Fruit fly (Drosophila melanogaster) whole organism, embryonic: ENCODE data around the gene Pxd.
A peak's percentile ranks its signal among the peaks of the same experiment; 100 is the strongest.

Experiments
- B-H1 ChIP-seq: fragments of 200-800 bp; sonication (Bioruptor generic); IDR thresholded peaks from 3 replicates; pipeline ENCODE4 v1.3.6; 2022; ENCODE audit warnings: missing biosample characterization, missing genetic modification characterization
- Blimp-1 ChIP-seq: fragments of 200-800 bp; sonication (Bioruptor generic); optimal IDR thresholded peaks from 3 replicates; lab custom pipeline; 2018; ENCODE audit warnings: missing biosample characterization, missing genetic modification characterization, mild to moderate bottlenecking, moderate library complexity, missing genetic modification reagents
- CG10209 ChIP-seq: fragments of 200-800 bp; sonication (Bioruptor generic); optimal IDR thresholded peaks from 3 replicates; lab custom pipeline; 2017; ENCODE audit warnings: missing biosample characterization, mild to moderate bottlenecking, missing genetic modification characterization, missing genetic modification reagents
- CG10543 ChIP-seq: fragments of 200-800 bp; sonication (Bioruptor generic); optimal IDR thresholded peaks from 3 replicates; lab custom pipeline; 2017; ENCODE audit warnings: missing biosample characterization, mild to moderate bottlenecking, missing genetic modification characterization, moderate library complexity
- CG12744 ChIP-seq: fragments of 200-800 bp; sonication (Bioruptor generic); optimal IDR thresholded peaks from 2 replicates; lab custom pipeline; 2016; ENCODE audit warnings: missing biosample characterization, missing genetic modification characterization
- CG13894 ChIP-seq: fragments of 200-800 bp; sonication (Bioruptor generic); optimal IDR thresholded peaks from 3 replicates; lab custom pipeline; 2018; ENCODE audit warnings: missing biosample characterization, mild to moderate bottlenecking, missing genetic modification characterization, moderate library complexity
- CG17186 ChIP-seq: fragments of 200-800 bp; sonication (Bioruptor generic); optimal IDR thresholded peaks from 3 replicates; lab custom pipeline; 2017; ENCODE audit warnings: missing biosample characterization, missing genetic modification reagents, missing genetic modification characterization
- CG17328 ChIP-seq: fragments of 200-800 bp; sonication (Bioruptor generic); IDR thresholded peaks from 2 replicates; pipeline ENCODE4 v1.3.6; 2022; ENCODE audit warnings: missing biosample characterization, missing genetic modification characterization
- CG2116 ChIP-seq: fragments of 200-800 bp; sonication (Bioruptor generic); optimal IDR thresholded peaks from 3 replicates; lab custom pipeline; 2018; ENCODE audit warnings: missing biosample characterization, mild to moderate bottlenecking, missing genetic modification characterization
- CG31365 ChIP-seq: fragments of 200-800 bp; sonication (Bioruptor generic); optimal IDR thresholded peaks from 2 replicates; lab custom pipeline; 2018; ENCODE audit warnings: missing biosample characterization, mild to moderate bottlenecking, missing genetic modification characterization
- CG3281 ChIP-seq: fragments of 200-800 bp; sonication (Bioruptor generic); optimal IDR thresholded peaks from 3 replicates; lab custom pipeline; 2017; ENCODE audit warnings: missing biosample characterization, mild to moderate bottlenecking, missing genetic modification characterization
- CG3407 ChIP-seq: fragments of 200-800 bp; sonication (Bioruptor generic); optimal IDR thresholded peaks from 2 replicates; lab custom pipeline; 2018; ENCODE audit warnings: missing biosample characterization, mild to moderate bottlenecking, missing genetic modification characterization
- CG6272 ChIP-seq: fragments of 200-800 bp; sonication (Bioruptor generic); IDR thresholded peaks from 2 replicates; pipeline ENCODE4 v1.3.6; 2022; ENCODE audit warnings: missing biosample characterization, missing genetic modification characterization
- CG6765 ChIP-seq: fragments of 200-800 bp; sonication (Bioruptor generic); optimal IDR thresholded peaks from 3 replicates; lab custom pipeline; 2017; ENCODE audit warnings: missing biosample characterization, mild to moderate bottlenecking, missing genetic modification characterization
- CG7357 ChIP-seq: fragments of 200-800 bp; sonication (Bioruptor generic); IDR thresholded peaks from 3 replicates; pipeline ENCODE4 v1.3.6; 2022; ENCODE audit warnings: missing biosample characterization, missing genetic modification characterization
- CG7987 ChIP-seq: fragments of 200-800 bp; sonication (Bioruptor generic); optimal IDR thresholded peaks from 2 replicates; lab custom pipeline; 2018; ENCODE audit warnings: missing biosample characterization, mild to moderate bottlenecking, missing genetic modification characterization, moderate library complexity
- CG8944 ChIP-seq: fragments of 200-800 bp; sonication (Bioruptor generic); optimal IDR thresholded peaks from 3 replicates; lab custom pipeline; 2016; ENCODE audit warnings: missing biosample characterization, missing genetic modification characterization
- CG9797 ChIP-seq: fragments of 200-800 bp; sonication (Bioruptor generic); optimal IDR thresholded peaks from 3 replicates; lab custom pipeline; 2018; ENCODE audit warnings: missing biosample characterization, mild to moderate bottlenecking, missing genetic modification characterization
- D19B ChIP-seq: fragments of 200-800 bp; sonication (Bioruptor generic); optimal IDR thresholded peaks from 2 replicates; lab custom pipeline; 2017; ENCODE audit warnings: missing biosample characterization, mild to moderate bottlenecking, missing genetic modification characterization
- HLH54F ChIP-seq: fragments of 200-800 bp; sonication (Bioruptor generic); optimal IDR thresholded peaks from 3 replicates; lab custom pipeline; 2016; ENCODE audit warnings: missing biosample characterization, missing genetic modification characterization
- Hand ChIP-seq: fragments of 200-800 bp; sonication (Bioruptor generic); optimal IDR thresholded peaks from 2 replicates; lab custom pipeline; 2017; ENCODE audit warnings: mild to moderate bottlenecking, missing biosample characterization, missing genetic modification reagents, missing genetic modification characterization
- Mad ChIP-seq: fragments of 200-800 bp; sonication (Bioruptor generic); optimal IDR thresholded peaks from 2 replicates; lab custom pipeline; 2016; ENCODE audit warnings: missing biosample characterization, missing genetic modification characterization
- NFAT ChIP-seq: fragments of 200-800 bp; sonication (Bioruptor generic); IDR thresholded peaks from 2 replicates; pipeline ENCODE4 v1.3.6; 2022; ENCODE audit warnings: missing biosample characterization, missing genetic modification characterization
- Neu2 ChIP-seq: fragments of 200-800 bp; sonication (Bioruptor generic); optimal IDR thresholded peaks from 3 replicates; lab custom pipeline; 2016; ENCODE audit warnings: missing biosample characterization, missing genetic modification characterization, borderline replicate concordance
- Usf ChIP-seq: fragments of 200-800 bp; sonication (Bioruptor generic); optimal IDR thresholded peaks from 2 replicates; lab custom pipeline; 2017; ENCODE audit warnings: missing genotype, missing biosample characterization, missing genetic modification characterization
- ab ChIP-seq: fragments of 200-800 bp; sonication (Bioruptor generic); optimal IDR thresholded peaks from 2 replicates; lab custom pipeline; 2016; ENCODE audit warnings: missing biosample characterization, missing genetic modification characterization
- ap ChIP-seq: fragments of 200-800 bp; sonication (Bioruptor generic); IDR thresholded peaks from 2 replicates; pipeline ENCODE4 v1.3.6; 2022; ENCODE audit warnings: missing biosample characterization, missing genetic modification characterization
- bab2 ChIP-seq: fragments of 200-800 bp; sonication (Bioruptor generic); optimal IDR thresholded peaks from 2 replicates; lab custom pipeline; 2016; ENCODE audit warnings: missing biosample characterization, missing genetic modification characterization
- cad ChIP-seq: fragments of >200 bp; optimal IDR thresholded peaks from 2 replicates; lab custom pipeline; 2017; ENCODE audit warnings: missing biosample characterization, missing genetic modification characterization
- chn ChIP-seq: fragments of 200-800 bp; sonication (Bioruptor generic); optimal IDR thresholded peaks from 2 replicates; lab custom pipeline; 2016; ENCODE audit warnings: missing biosample characterization, missing genetic modification characterization
- cwo ChIP-seq: fragments of 200-800 bp; sonication (Bioruptor generic); optimal IDR thresholded peaks from 3 replicates; lab custom pipeline; 2017; ENCODE audit warnings: missing biosample characterization, missing genetic modification characterization, mild to moderate bottlenecking, moderate library complexity, missing genetic modification reagents
- emc ChIP-seq: fragments of 200-800 bp; sonication (Bioruptor generic); optimal IDR thresholded peaks from 2 replicates; lab custom pipeline; 2016; ENCODE audit warnings: missing biosample characterization, missing genetic modification characterization
- exex ChIP-seq: fragments of 200-800 bp; sonication (Bioruptor generic); optimal IDR thresholded peaks from 4 replicates; lab custom pipeline; 2018; ENCODE audit warnings: missing biosample characterization, mild to moderate bottlenecking, missing genetic modification characterization, moderate library complexity
- fd96Cb ChIP-seq: fragments of 200-800 bp; sonication (Bioruptor generic); optimal IDR thresholded peaks from 2 replicates; lab custom pipeline; 2018; ENCODE audit warnings: missing biosample characterization, mild to moderate bottlenecking, missing genetic modification characterization, moderate library complexity
- fru ChIP-seq: fragments of >200 bp; optimal IDR thresholded peaks from 2 replicates; lab custom pipeline; 2017
- gro ChIP-seq: fragments of 200-800 bp; sonication (Bioruptor generic); optimal IDR thresholded peaks from 2 replicates; lab custom pipeline; 2016; ENCODE audit warnings: missing biosample characterization, missing genetic modification characterization
- kah ChIP-seq: fragments of 200-800 bp; sonication (Bioruptor generic); optimal IDR thresholded peaks from 2 replicates; lab custom pipeline; 2018; ENCODE audit warnings: missing biosample characterization, mild to moderate bottlenecking, missing genetic modification characterization
- kni ChIP-seq: fragments of 200-800 bp; sonication (Bioruptor generic); optimal IDR thresholded peaks from 3 replicates; lab custom pipeline; 2017; ENCODE audit warnings: mild to moderate bottlenecking, missing biosample characterization, missing genetic modification reagents, missing genetic modification characterization
- lmd ChIP-seq: fragments of 200-800 bp; sonication (Bioruptor generic); IDR thresholded peaks from 2 replicates; pipeline ENCODE4 v1.3.6; 2022; ENCODE audit warnings: missing biosample characterization, missing genetic modification characterization
- lov ChIP-seq, 2 experiments: fragments of 200-800 bp in 1 of 2; fragments of >200 bp in 1 of 2; sonication (Bioruptor generic) in 1 of 2; IDR thresholded peaks in 1 of 2; optimal IDR thresholded peaks in 1 of 2; 2 replicates in 1 of 2; 3 replicates in 1 of 2; pipeline versions ENCODE4 v1.3.6 to Lab custom; 2017 to 2022; ENCODE audit warnings: missing biosample characterization in 1 of 2, missing genetic modification characterization in 1 of 2
- pfk ChIP-seq: fragments of 200-800 bp; sonication (Bioruptor generic); optimal IDR thresholded peaks from 2 replicates; lab custom pipeline; 2018; ENCODE audit warnings: missing biosample characterization, mild to moderate bottlenecking, missing genetic modification characterization, moderate library complexity
- rib ChIP-seq: fragments of 200-800 bp; sonication (Bioruptor generic); IDR thresholded peaks from 2 replicates; pipeline ENCODE4 v1.3.6; 2022; ENCODE audit warnings: missing biosample characterization, missing genetic modification characterization
- schlank ChIP-seq: fragments of 200-800 bp; sonication (Bioruptor generic); optimal IDR thresholded peaks from 2 replicates; lab custom pipeline; 2018; ENCODE audit warnings: missing biosample characterization, mild to moderate bottlenecking, missing genetic modification characterization
- sens ChIP-seq: fragments of 200-800 bp; sonication (Bioruptor generic); peaks from one replicate; lab custom pipeline; 2016; ENCODE audit warnings: missing biosample characterization, missing genetic modification characterization
- sim ChIP-seq: fragments of 200-800 bp; sonication (Bioruptor generic); IDR thresholded peaks from 2 replicates; pipeline ENCODE4 v1.3.6; 2022; ENCODE audit warnings: missing biosample characterization, missing genetic modification characterization
- sr ChIP-seq: fragments of 200-800 bp; sonication (Bioruptor generic); IDR thresholded peaks from 3 replicates; pipeline ENCODE4 v1.3.6; 2022; ENCODE audit warnings: missing biosample characterization, missing genetic modification characterization
- stc ChIP-seq: fragments of 200-800 bp; sonication (Bioruptor generic); IDR thresholded peaks from 2 replicates; pipeline ENCODE4 v1.3.6; 2022; ENCODE audit warnings: missing biosample characterization, missing genetic modification characterization
- tio ChIP-seq: fragments of 200-800 bp; sonication (Bioruptor generic); optimal IDR thresholded peaks from 2 replicates; lab custom pipeline; 2017; ENCODE audit warnings: missing biosample characterization, missing genetic modification characterization, inconsistent platforms
- toy ChIP-seq: fragments of 200-800 bp; sonication (Bioruptor generic); IDR thresholded peaks from 2 replicates; pipeline ENCODE4 v1.3.6; 2022; ENCODE audit warnings: missing biosample characterization, missing genetic modification characterization
- twi ChIP-seq: fragments of 200-800 bp; optimal IDR thresholded peaks from 2 replicates; lab custom pipeline; 2019; ENCODE audit warnings: missing biosample characterization, mild to moderate bottlenecking, missing genetic modification characterization, moderate library complexity
- zfh1 ChIP-seq: fragments of 200-800 bp; sonication (Bioruptor generic); IDR thresholded peaks from 3 replicates; pipeline ENCODE4 v1.3.6; 2022; ENCODE audit warnings: missing biosample characterization, missing genetic modification characterization

Pxd gene

DNA sequence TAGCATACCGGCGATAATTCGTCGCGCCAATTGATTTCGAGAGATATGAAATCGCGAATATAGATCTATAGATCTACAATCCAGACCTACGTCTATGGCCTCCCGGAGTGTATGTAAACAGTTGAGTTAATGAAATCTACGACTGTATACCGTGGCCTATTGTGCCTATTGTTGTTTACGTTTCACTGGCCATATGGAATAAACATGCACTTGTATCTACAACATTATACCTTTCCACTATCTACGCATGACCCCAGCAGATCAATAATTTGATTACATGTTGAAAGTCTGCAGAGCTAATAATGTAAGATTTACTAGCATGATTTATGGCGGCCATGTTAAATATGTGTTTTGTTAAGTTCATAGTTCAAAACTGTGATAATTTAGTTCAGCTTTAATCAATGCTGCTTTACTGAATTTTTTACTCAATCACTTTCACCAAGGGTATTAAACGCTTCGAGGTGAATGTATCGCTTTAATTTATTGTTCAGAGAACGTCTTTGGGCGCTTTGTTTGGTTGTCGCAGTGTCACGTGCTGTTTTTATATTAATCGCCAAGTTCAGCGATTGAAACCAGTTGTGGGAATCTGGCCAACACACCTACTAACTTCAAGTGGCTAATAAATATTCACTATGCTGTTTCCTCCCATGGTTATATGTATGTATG, 33.3 kb upstream of the Pxd start (continued):
- TF ChIP-seq pfk (GFP tag; lab: Kevin White, UChicago) (no peak), Neu2 (GFP tag; lab: Kevin White, UChicago) (no peak), CG7987 (no peak), CG10543 (GFP tag; lab: Kevin White, UChicago) (peak; percentile 0), Usf (GFP tag; lab: Kevin White, UChicago) (no peak), lov (optimal IDR thresholded peaks at IDR 0.05; lab: Kevin White, UChicago) (no peak), lov (GFP tag; IDR thresholded peaks at IDR 0.05; lab: Robert Waterston, UW) (no peak), twi (tag; lab: Kevin White, UChicago) (peak; percentile 73), sim (GFP tag; lab: Robert Waterston, UW) (no peak), zfh1 (GFP tag; lab: Robert Waterston, UW) (no peak), CG3407 (GFP tag; lab: Kevin White, UChicago) (no peak), gro (no peak), B-H1 (no peak), lmd (GFP tag; lab: Robert Waterston, UW) (no peak), Blimp-1 (no peak), cwo (GFP tag; lab: Kevin White, UChicago) (peak; percentile 96), stc (no peak), CG6272 (GFP tag; lab: Robert Waterston, UW) (no peak), kah (no peak), kni (no peak), schlank (tag; lab: Kevin White, UChicago) (peak; percentile 11), bab2 (GFP tag; lab: Kevin White, UChicago) (no peak), CG13894 (tag; lab: Kevin White, UChicago) (no peak), CG2116 (GFP tag; lab: Kevin White, UChicago) (no peak), tio (GFP tag; lab: Kevin White, UChicago) (no peak), CG9797 (no peak), fd96Cb (no peak), HLH54F (GFP tag; lab: Kevin White, UChicago) (no peak), CG6765 (no peak), chn (GFP tag; lab: Kevin White, UChicago) (no peak), CG17328 (GFP tag; lab: Robert Waterston, UW) (no peak), CG8944 (GFP tag; lab: Kevin White, UChicago) (no peak), CG31365 (tag; lab: Kevin White, UChicago) (no peak), D19B (GFP tag; lab: Kevin White, UChicago) (peak; percentile 20), CG17186 (no peak), Mad (GFP tag; lab: Kevin White, UChicago) (no peak), Hand (GFP tag; lab: Kevin White, UChicago) (no peak), toy (GFP tag; lab: Robert Waterston, UW) (no peak), fru (lab: Kevin White, UChicago) (no peak), ab (no peak), sr (GFP tag; lab: Robert Waterston, UW) (no peak), emc (GFP tag; lab: Kevin White, UChicago) (no peak), CG12744 (GFP tag; lab: Kevin White, UChicago) (peak; percentile 23), exex (tag; lab: Kevin White, UChicago) (peak; percentile 48), CG10209 (GFP tag; lab: Kevin White, UChicago) (peak; percentile 24), cad (GFP tag; lab: Kevin White, UChicago) (no peak), CG7357 (no peak), sens (GFP tag; lab: Kevin White, UChicago) (peak; percentile 42), CG3281 (GFP tag; lab: Kevin White, UChicago) (no peak), NFAT (GFP tag; lab: Robert Waterston, UW) (peak; percentile 33; the same call in 1 of the 2 replicates), rib (GFP tag; lab: Robert Waterston, UW) (peak; percentile 39; the same call in 1 of the 2 replicates), ap (no peak)
